Fruit fly (Drosophila melanogaster) whole organism, embryonic: ENCODE results near the gene CG6937.

Source experiments
- Asciz ChIP-seq: fragments of 200-800 bp; sonication (Bioruptor generic); optimal IDR thresholded peaks from 2 replicates; lab custom pipeline; 2017; ENCODE audit warnings: missing biosample characterization, mild to moderate bottlenecking, missing genetic modification characterization, missing genetic modification reagents
- Bgb ChIP-seq: fragments of 200-800 bp; sonication (Bioruptor generic); IDR thresholded peaks from 2 replicates; pipeline ENCODE4 v1.3.6; 2022; ENCODE audit warnings: missing biosample characterization, missing genetic modification characterization; ENCODE audit not compliant: partially characterized antibody
- CG12391 ChIP-seq: fragments of 200-800 bp; sonication (Bioruptor generic); optimal IDR thresholded peaks from 3 replicates; lab custom pipeline; 2018; ENCODE audit warnings: missing biosample characterization, mild to moderate bottlenecking, missing genetic modification characterization, moderate library complexity
- CG15269 ChIP-seq: fragments of 200-800 bp; sonication (Bioruptor generic); optimal IDR thresholded peaks from 2 replicates; lab custom pipeline; 2018; ENCODE audit warnings: missing biosample characterization, mild to moderate bottlenecking, missing genetic modification characterization, moderate library complexity
- CG18476 ChIP-seq: fragments of 200-800 bp; sonication (Bioruptor generic); optimal IDR thresholded peaks from 2 replicates; lab custom pipeline; 2016; ENCODE audit warnings: missing biosample characterization, mild to moderate bottlenecking, missing genetic modification characterization
- CG2199 ChIP-seq: fragments of 200-800 bp; sonication (Bioruptor generic); IDR thresholded peaks from 3 replicates; pipeline ENCODE4 v1.3.6; 2022; ENCODE audit warnings: missing biosample characterization, missing genetic modification characterization
- CG30020 ChIP-seq: fragments of 200-800 bp; optimal IDR thresholded peaks from 2 replicates; lab custom pipeline; 2019; ENCODE audit warnings: missing biosample characterization, mild to moderate bottlenecking, missing genetic modification characterization, moderate library complexity
- CG32772 ChIP-seq: fragments of 200-800 bp; sonication (Bioruptor generic); IDR thresholded peaks from 2 replicates; pipeline ENCODE4 v1.3.6; 2022; ENCODE audit warnings: missing biosample characterization, missing genetic modification characterization
- CG33557 ChIP-seq: fragments of 200-800 bp; sonication (Bioruptor generic); optimal IDR thresholded peaks from 2 replicates; lab custom pipeline; 2019; ENCODE audit warnings: missing biosample characterization, mild to moderate bottlenecking, missing genetic modification characterization, moderate library complexity
- CG4360 ChIP-seq: fragments of 200-800 bp; sonication (Bioruptor generic); IDR thresholded peaks from 2 replicates; pipeline ENCODE4 v1.3.6; 2022; ENCODE audit warnings: missing biosample characterization, missing genetic modification characterization
- CG6791 ChIP-seq: fragments of 200-800 bp; sonication (Bioruptor generic); IDR thresholded peaks from 3 replicates; pipeline ENCODE4 v1.3.6; 2022; ENCODE audit warnings: missing biosample characterization, missing genetic modification characterization; ENCODE audit not compliant: partially characterized antibody
- CG6813 ChIP-seq: fragments of 200-800 bp; sonication (Bioruptor generic); optimal IDR thresholded peaks from 2 replicates; lab custom pipeline; 2017; ENCODE audit warnings: missing biosample characterization, missing genetic modification characterization, mild to moderate bottlenecking, moderate library complexity, missing genetic modification reagents
- CG6854 ChIP-seq: fragments of 200-800 bp; sonication (Bioruptor generic); optimal IDR thresholded peaks from 3 replicates; lab custom pipeline; 2017; ENCODE audit warnings: missing biosample characterization, mild to moderate bottlenecking, missing genetic modification characterization
- CG8388 ChIP-seq: fragments of 200-800 bp; sonication (Bioruptor generic); optimal IDR thresholded peaks from 2 replicates; lab custom pipeline; 2019; ENCODE audit warnings: missing biosample characterization, mild to moderate bottlenecking, missing genetic modification characterization, moderate library complexity
- Chrac-16 ChIP-seq: fragments of 200-800 bp; sonication (Bioruptor generic); optimal IDR thresholded peaks from 3 replicates; lab custom pipeline; 2016; ENCODE audit warnings: missing biosample characterization, missing genetic modification characterization
- Dfd ChIP-seq, 2 experiments: fragments of >200 bp; optimal IDR thresholded peaks; 2 replicates each; lab custom pipeline; 2017; ENCODE audit warnings: missing biosample characterization in 2 of 2, missing genetic modification characterization in 2 of 2
- Dll ChIP-seq: fragments of 200-800 bp; sonication (Bioruptor generic); IDR thresholded peaks from 4 replicates; pipeline ENCODE4 v1.3.6; 2022; ENCODE audit warnings: missing biosample characterization, missing genetic modification characterization; ENCODE audit not compliant: partially characterized antibody
- Dp ChIP-seq: fragments of 200-800 bp; sonication (Bioruptor generic); optimal IDR thresholded peaks from 2 replicates; lab custom pipeline; 2018; ENCODE audit warnings: missing biosample characterization, mild to moderate bottlenecking, missing genetic modification characterization, moderate library complexity
- Fer3 ChIP-seq: fragments of 200-800 bp; sonication (Bioruptor generic); optimal IDR thresholded peaks from 2 replicates; lab custom pipeline; 2018; ENCODE audit warnings: missing biosample characterization, mild to moderate bottlenecking, missing genetic modification characterization, moderate library complexity
- HLH4C ChIP-seq: fragments of 200-800 bp; sonication (Bioruptor generic); IDR thresholded peaks from 3 replicates; pipeline ENCODE4 v1.3.6; 2022; ENCODE audit warnings: missing biosample characterization, missing genetic modification characterization; ENCODE audit not compliant: partially characterized antibody
- Lim3 ChIP-seq: fragments of 200-800 bp; sonication (Bioruptor generic); IDR thresholded peaks from 2 replicates; pipeline ENCODE4 v1.3.6; 2022; ENCODE audit warnings: missing biosample characterization, missing genetic modification characterization
- Mad ChIP-seq: fragments of 200-800 bp; sonication (Bioruptor generic); optimal IDR thresholded peaks from 2 replicates; lab custom pipeline; 2016; ENCODE audit warnings: missing biosample characterization, missing genetic modification characterization
- NfI ChIP-seq: fragments of 200-800 bp; sonication (Bioruptor generic); optimal IDR thresholded peaks from 3 replicates; lab custom pipeline; 2018; ENCODE audit warnings: missing biosample characterization, mild to moderate bottlenecking, missing genetic modification characterization, moderate library complexity
- Opbp ChIP-seq: fragments of 200-800 bp; sonication (Bioruptor generic); IDR thresholded peaks from 3 replicates; pipeline ENCODE4 v1.3.6; 2022; ENCODE audit warnings: missing biosample characterization, missing genetic modification characterization; ENCODE audit not compliant: partially characterized antibody
- Side ChIP-seq: fragments of 200-800 bp; sonication (Bioruptor generic); optimal IDR thresholded peaks from 2 replicates; lab custom pipeline; 2016; ENCODE audit warnings: missing biosample characterization, missing genetic modification characterization
- Sox102F ChIP-seq: fragments of 200-800 bp; sonication (Bioruptor generic); optimal IDR thresholded peaks from 2 replicates; lab custom pipeline; 2018; ENCODE audit warnings: missing biosample characterization, mild to moderate bottlenecking, missing genetic modification characterization, moderate library complexity
- Vsx1 ChIP-seq: fragments of 200-800 bp; sonication (Bioruptor generic); optimal IDR thresholded peaks from 2 replicates; lab custom pipeline; 2017; ENCODE audit warnings: missing biosample characterization, mild to moderate bottlenecking, missing genetic modification characterization, missing genetic modification reagents
- Xrp1 ChIP-seq: fragments of 200-800 bp; sonication (Bioruptor generic); IDR thresholded peaks from 2 replicates; pipeline ENCODE4 v1.3.6; 2022; ENCODE audit warnings: missing biosample characterization, missing genetic modification characterization
- ac ChIP-seq: fragments of 200-800 bp; sonication (Bioruptor generic); optimal IDR thresholded peaks from 3 replicates; lab custom pipeline; 2017; ENCODE audit warnings: missing biosample characterization, mild to moderate bottlenecking, missing genetic modification characterization
- ash1 ChIP-seq: fragments of 200-800 bp; sonication (Bioruptor generic); optimal IDR thresholded peaks from 2 replicates; lab custom pipeline; 2018; ENCODE audit warnings: missing biosample characterization, mild to moderate bottlenecking, missing genetic modification characterization
- bowl ChIP-seq: fragments of 200-800 bp; sonication (Bioruptor generic); IDR thresholded peaks from 2 replicates; pipeline ENCODE4 v1.3.6; 2022; ENCODE audit warnings: missing biosample characterization, missing genetic modification characterization
- bsh ChIP-seq, 2 experiments: fragments of 200-800 bp; sonication (Bioruptor generic); optimal IDR thresholded peaks; 2 replicates each; lab custom pipeline; 2017 to 2018; ENCODE audit warnings: mild to moderate bottlenecking in 2 of 2, missing biosample characterization in 2 of 2, missing genetic modification characterization in 2 of 2, moderate library complexity in 1 of 2
- ci ChIP-seq: fragments of 200-800 bp; sonication (Bioruptor generic); IDR thresholded peaks from 3 replicates; pipeline ENCODE4 v1.3.6; 2022; ENCODE audit warnings: missing biosample characterization, missing genetic modification characterization
- da ChIP-seq: fragments of 200-800 bp; sonication (Bioruptor generic); optimal IDR thresholded peaks from 2 replicates; lab custom pipeline; 2016; ENCODE audit warnings: missing biosample characterization, missing genetic modification characterization
- dpn ChIP-seq, 2 experiments: fragments of 200-800 bp; sonication (Bioruptor generic); optimal IDR thresholded peaks; 3 replicates each; lab custom pipeline; 2016; ENCODE audit warnings: missing biosample characterization in 2 of 2, missing genetic modification characterization in 2 of 2
- eve ChIP-seq, 2 experiments: fragments of >200 bp; optimal IDR thresholded peaks; 2 replicates each; lab custom pipeline; 2017; ENCODE audit warnings: missing biosample characterization in 2 of 2, missing genetic modification characterization in 2 of 2
- fd64A ChIP-seq: fragments of 200-800 bp; sonication (Bioruptor generic); optimal IDR thresholded peaks from 3 replicates; lab custom pipeline; 2018; ENCODE audit warnings: missing biosample characterization, mild to moderate bottlenecking, missing genetic modification characterization
- gsb ChIP-seq: fragments of 200-800 bp; sonication (Bioruptor generic); IDR thresholded peaks from 2 replicates; pipeline ENCODE4 v1.3.6; 2022; ENCODE audit warnings: missing biosample characterization, missing genetic modification characterization
- jumu ChIP-seq: fragments of 200-800 bp; sonication (Bioruptor generic); optimal IDR thresholded peaks from 3 replicates; lab custom pipeline; 2016; ENCODE audit warnings: missing biosample characterization, missing genetic modification characterization
- ken ChIP-seq: fragments of 200-800 bp; sonication (Bioruptor generic); IDR thresholded peaks from 3 replicates; pipeline ENCODE4 v1.3.6; 2022; ENCODE audit warnings: missing biosample characterization, missing genetic modification characterization
- kni ChIP-seq: fragments of 200-800 bp; sonication (Bioruptor generic); optimal IDR thresholded peaks from 3 replicates; lab custom pipeline; 2017; ENCODE audit warnings: mild to moderate bottlenecking, missing biosample characterization, missing genetic modification reagents, missing genetic modification characterization
- sc ChIP-seq, 3 experiments: fragments of >200 bp in 2 of 3; fragments of 200-800 bp in 1 of 3; sonication (Bioruptor generic) in 1 of 3; optimal IDR thresholded peaks; 2 replicates in 2 of 3; 3 replicates in 1 of 3; lab custom pipeline; 2017; ENCODE audit warnings: mild to moderate bottlenecking in 1 of 3, missing biosample characterization in 1 of 3, missing genetic modification characterization in 1 of 3, missing genetic modification reagents in 1 of 3
- sima ChIP-seq: fragments of 200-800 bp; sonication (Bioruptor generic); optimal IDR thresholded peaks from 2 replicates; lab custom pipeline; 2016; ENCODE audit warnings: missing biosample characterization, missing genetic modification characterization
- sisA ChIP-seq: fragments of 200-800 bp; sonication (Bioruptor generic); IDR thresholded peaks from 2 replicates; pipeline ENCODE4 v1.3.6; 2022; ENCODE audit warnings: missing biosample characterization, missing genetic modification characterization
- tap ChIP-seq: fragments of 200-800 bp; optimal IDR thresholded peaks from 3 replicates; lab custom pipeline; 2019; ENCODE audit warnings: missing biosample characterization, mild to moderate bottlenecking, missing genetic modification characterization, moderate library complexity
- tin ChIP-seq: fragments of 200-800 bp; sonication (Bioruptor generic); optimal IDR thresholded peaks from 3 replicates; lab custom pipeline; 2016; ENCODE audit warnings: missing biosample characterization, missing genetic modification characterization
- tio ChIP-seq: fragments of 200-800 bp; sonication (Bioruptor generic); optimal IDR thresholded peaks from 2 replicates; lab custom pipeline; 2017; ENCODE audit warnings: missing biosample characterization, missing genetic modification characterization, inconsistent platforms
- toy ChIP-seq: fragments of 200-800 bp; sonication (Bioruptor generic); IDR thresholded peaks from 2 replicates; pipeline ENCODE4 v1.3.6; 2022; ENCODE audit warnings: missing biosample characterization, missing genetic modification characterization

The CG6937 gene

dm6 chr3R:22590668-22591275, 6.2 kb downstream of the CG6937 start (continued):
- TF ChIP-seq Chrac-16 (GFP tag; lab: Kevin White, UChicago), result peak; percentile 12
- no peak for TF ChIP-seq sima (GFP tag; lab: Kevin White, UChicago)
- no peak for TF ChIP-seq NfI (GFP tag; lab: Kevin White, UChicago)
- TF ChIP-seq Asciz (GFP tag; lab: Kevin White, UChicago), result peak; percentile 69
- 0 out of 3 replicates have a peak, but pooled peaks have one; percentile 39 for TF ChIP-seq ci
- TF ChIP-seq Fer3 (tag; lab: Kevin White, UChicago), result no peak
- TF ChIP-seq tio (GFP tag; lab: Kevin White, UChicago), result peak; percentile 72
- no peak for TF ChIP-seq Dfd (GFP tag; optimal IDR thresholded peaks at IDR 0.05; lab: Kevin White, UChicago)
- TF ChIP-seq CG8388 (GFP tag; lab: Kevin White, UChicago), result peak; percentile 77
- 0 out of 3 replicates have a peak, but pooled peaks have one; percentile 55 for TF ChIP-seq ken (GFP tag; lab: Robert Waterston, UW)
- no peak for TF ChIP-seq Dp (GFP tag; lab: Kevin White, UChicago)
- TF ChIP-seq jumu, result peak; percentile 34
- TF ChIP-seq kni, result peak; percentile 68
- no peak for TF ChIP-seq Opbp
- TF ChIP-seq tap (tag; lab: Kevin White, UChicago), result peak; percentile 46
- TF ChIP-seq ash1 (GFP tag; lab: Kevin White, UChicago), result no peak
- TF ChIP-seq fd64A (GFP tag; lab: Kevin White, UChicago), result no peak
- TF ChIP-seq CG6791 (GFP tag; lab: Robert Waterston, UW), result no peak
- TF ChIP-seq toy, result no peak
- peak; percentile 33; the same call in 1 of the 2 replicates for TF ChIP-seq CG32772 (GFP tag; lab: Robert Waterston, UW)
- TF ChIP-seq CG15269 (tag; lab: Kevin White, UChicago), result peak; percentile 34
- TF ChIP-seq Bgb (GFP tag; lab: Robert Waterston, UW), result no peak
- TF ChIP-seq Mad (GFP tag; lab: Kevin White, UChicago), result peak; percentile 28
- TF ChIP-seq eve (GFP tag; optimal IDR thresholded peaks at IDR 0.05; lab: Kevin White, UChicago), result no peak
- TF ChIP-seq CG4360, result peak; percentile 40; the same call in 1 of the 2 replicates
- peak; percentile 37 for TF ChIP-seq CG18476 (GFP tag; lab: Kevin White, UChicago)
- peak; percentile 48 for TF ChIP-seq Vsx1 (GFP tag; lab: Kevin White, UChicago)
- TF ChIP-seq ac (GFP tag; lab: Kevin White, UChicago), result peak; percentile 1
- no peak for TF ChIP-seq Lim3 (GFP tag; lab: Robert Waterston, UW)
- peak; percentile 73 for TF ChIP-seq CG12391 (tag; lab: Kevin White, UChicago)
- TF ChIP-seq da (GFP tag; lab: Kevin White, UChicago), result no peak
- peak; percentile 47; the same call in 1 of the 2 replicates for TF ChIP-seq sisA (GFP tag; lab: Robert Waterston, UW)
- no peak for TF ChIP-seq Dll (GFP tag; lab: Robert Waterston, UW)
- peak; percentile 42 for TF ChIP-seq CG6813 (GFP tag; lab: Kevin White, UChicago)
- peak; percentile 90; the same call in 2 of the 3 replicates for TF ChIP-seq CG2199
- no peak for TF ChIP-seq bowl
- no peak for TF ChIP-seq sc (optimal IDR thresholded peaks at IDR 0.05; lab: Kevin White, UChicago)
- TF ChIP-seq sc (GFP tag; optimal IDR thresholded peaks at IDR 0.05; lab: Kevin White, UChicago), result peak; percentile 79
- TF ChIP-seq gsb (GFP tag; lab: Robert Waterston, UW), result no peak
- TF ChIP-seq CG30020 (tag; lab: Kevin White, UChicago), result peak; percentile 20
- peak; percentile 50 to 70 for TF ChIP-seq bsh (GFP tag; optimal IDR thresholded peaks at IDR 0.05; lab: Kevin White, UChicago)
- TF ChIP-seq tin (GFP tag; lab: Kevin White, UChicago), result peak; percentile 47
- peak; percentile 79 for TF ChIP-seq Sox102F (GFP tag; lab: Kevin White, UChicago)
- peak; percentile 74 for TF ChIP-seq CG33557 (GFP tag; lab: Kevin White, UChicago)
- peak; percentile 45 for TF ChIP-seq Side (GFP tag; lab: Kevin White, UChicago)
- TF ChIP-seq HLH4C, result no peak
- TF ChIP-seq Xrp1 (GFP tag; lab: Robert Waterston, UW), result peak; percentile 52
- TF ChIP-seq dpn (GFP tag; optimal IDR thresholded peaks at IDR 0.05; lab: Kevin White, UChicago), result peak; percentile 16 to 27
- no peak for TF ChIP-seq CG6854 (GFP tag; lab: Kevin White, UChicago)
